Worm (Caenorhabditis elegans): ENCODE data around the gene H20E11.3.
A peak's percentile ranks its signal among the peaks of the same experiment; 100 is the strongest.

H20E11.3 gene

DNA sequence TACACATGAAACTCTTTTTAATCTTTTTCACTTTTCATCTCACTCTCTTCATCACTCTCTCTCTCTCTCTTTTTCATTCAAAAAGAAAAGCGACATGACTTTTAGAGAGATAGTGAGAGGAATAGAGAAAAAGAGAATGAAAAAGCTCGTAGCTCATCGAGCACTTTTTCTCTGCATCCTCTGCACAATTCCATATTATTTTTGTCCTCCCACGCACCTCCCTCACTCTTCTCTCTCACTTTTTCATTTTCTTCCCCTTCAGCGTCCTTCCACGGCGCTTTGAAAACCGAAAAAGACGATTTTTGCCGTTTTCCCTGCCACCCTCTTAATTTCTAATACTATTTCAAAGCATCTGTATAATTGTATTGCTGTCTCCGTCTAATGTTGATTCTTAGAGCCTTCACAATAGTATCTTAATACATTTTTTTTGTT, 14.5 kb downstream of the H20E11.3 start (continued):
- TF ChIP-seq pqm-1 (tag; optimal IDR thresholded peaks at IDR 0.05), result peak; percentile 90
- peak; percentile 44 for TF ChIP-seq nhr-77 (tag; optimal IDR thresholded peaks at IDR 0.05)
- peak; percentile 41 for TF ChIP-seq ceh-82 (tag; optimal IDR thresholded peaks at IDR 0.05)
- TF ChIP-seq lin-39 (tag; optimal IDR thresholded peaks at IDR 0.05), result peak; percentile 43

DNA sequence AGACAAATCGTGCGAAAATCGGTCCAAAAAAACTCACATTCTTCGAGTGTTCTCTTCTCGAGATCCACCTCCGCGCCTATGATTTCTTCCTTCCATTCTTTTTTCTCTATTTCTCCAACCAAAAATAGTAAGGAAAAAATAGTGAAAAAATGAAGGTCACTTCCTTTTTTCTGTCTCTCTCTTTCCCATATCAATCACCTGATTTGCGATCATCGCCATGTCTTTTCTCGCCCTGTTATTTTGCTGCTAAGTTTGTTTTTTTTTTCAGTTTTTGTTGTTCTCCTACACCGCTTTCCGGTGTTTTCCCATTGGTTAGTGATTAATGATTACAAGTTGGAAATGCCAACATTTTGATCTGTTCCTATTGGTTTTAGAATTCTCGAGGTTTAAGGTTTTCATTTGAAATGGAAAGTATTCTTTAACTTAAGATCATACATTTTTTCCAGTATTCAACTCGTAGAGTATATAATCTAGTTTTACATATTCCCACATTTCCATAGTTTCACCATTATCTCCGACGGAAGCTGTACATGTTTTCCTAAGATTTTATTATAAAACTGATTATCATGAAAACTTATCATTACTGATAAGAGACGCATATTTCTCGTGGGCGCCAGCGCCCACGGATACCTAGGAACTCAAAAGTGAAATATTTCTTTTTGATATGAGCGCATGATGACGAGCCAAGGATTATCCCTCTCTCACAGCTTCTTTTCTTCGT, 17.1 kb downstream of the H20E11.3 start:
- TF ChIP-seq elt-2 (tag; optimal IDR thresholded peaks at IDR 0.05), result peak; percentile 68
- TF ChIP-seq ceh-9 (tag; optimal IDR thresholded peaks at IDR 0.05), result no peak

DNA sequence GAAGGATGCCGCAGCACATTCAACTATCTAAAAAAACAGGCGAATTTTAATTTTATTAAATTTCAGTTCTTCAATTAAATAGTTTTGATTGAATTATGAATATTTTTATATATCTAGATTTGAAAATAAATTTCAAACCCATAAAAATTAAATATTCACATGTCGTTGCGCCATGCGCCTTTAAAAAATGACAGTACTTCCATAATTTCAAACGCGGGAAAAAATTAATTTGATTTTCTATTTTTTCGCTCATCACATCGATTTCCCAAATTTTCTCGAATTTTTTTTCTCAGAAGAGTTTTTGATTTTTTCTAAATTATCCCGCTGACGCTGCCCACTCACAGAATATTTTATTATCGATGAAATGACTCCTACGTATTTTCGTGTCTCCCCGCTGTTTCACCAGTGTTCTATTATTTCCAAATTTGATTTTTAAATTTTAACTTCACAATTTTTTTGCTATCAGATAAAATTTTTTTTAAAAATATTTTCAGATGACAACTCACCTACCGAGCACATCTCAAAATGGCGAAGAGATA, 17.9 kb downstream of the H20E11.3 start, which contains the start of gene lip-1:
Gene lip-1 (plus strand): TSS at position 489 of the 539 bp plus-strand sequence.
- TF ChIP-seq aly-2 (tag; optimal IDR thresholded peaks at IDR 0.05), result no peak
- no peak for TF ChIP-seq elt-2 (tag; optimal IDR thresholded peaks at IDR 0.05)
- no peak for TF ChIP-seq pqm-1 (tag; optimal IDR thresholded peaks at IDR 0.05)
- no peak for TF ChIP-seq hmg-11 (tag; optimal IDR thresholded peaks at IDR 0.05)
- no peak for TF ChIP-seq ztf-11 (tag; optimal IDR thresholded peaks at IDR 0.05)
- TF ChIP-seq nhr-11 (tag; optimal IDR thresholded peaks at IDR 0.05), result no peak
- no peak for TF ChIP-seq tbx-2 (tag; optimal IDR thresholded peaks at IDR 0.05)
- no peak for TF ChIP-seq nfya-1 (tag; optimal IDR thresholded peaks at IDR 0.05; ENCODE audit: insufficient read depth)
- no peak for TF ChIP-seq nhr-77 (tag; optimal IDR thresholded peaks at IDR 0.05)
- no peak for TF ChIP-seq fos-1 (tag; optimal IDR thresholded peaks at IDR 0.05)
- no peak for TF ChIP-seq nhr-237 (tag; optimal IDR thresholded peaks at IDR 0.05)
- no peak for TF ChIP-seq pha-4 (tag; optimal IDR thresholded peaks at IDR 0.05)
- no peak for TF ChIP-seq skn-1 (tag; optimal IDR thresholded peaks at IDR 0.05)

DNA sequence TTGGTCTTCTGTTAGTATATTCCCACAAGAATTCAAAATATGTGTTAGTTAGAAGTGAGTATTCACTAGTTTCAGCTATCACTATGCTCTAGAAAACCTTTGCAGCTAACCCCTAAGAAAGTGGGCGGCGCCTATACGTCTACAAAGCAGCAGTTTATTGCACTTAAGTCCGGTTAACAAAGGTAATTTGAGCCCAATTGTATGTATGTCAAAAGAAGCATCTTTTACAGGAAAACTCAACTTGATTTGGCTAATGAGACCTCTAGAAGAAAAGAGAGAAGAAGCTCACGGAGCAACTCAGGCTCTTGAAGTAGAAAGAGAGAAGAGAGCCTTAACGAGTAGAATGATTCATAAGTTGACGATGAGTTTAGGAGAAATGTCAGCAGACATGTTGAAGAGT, 28.1 kb downstream of the H20E11.3 start:
- TF ChIP-seq ama-1 (optimal IDR thresholded peaks at IDR 0.05) (no peak), pha-4 (tag; optimal IDR thresholded peaks at IDR 0.05) (no peak), nhr-11 (tag; optimal IDR thresholded peaks at IDR 0.05) (no peak), nhr-67 (tag; optimal IDR thresholded peaks at IDR 0.05) (no peak)

DNA sequence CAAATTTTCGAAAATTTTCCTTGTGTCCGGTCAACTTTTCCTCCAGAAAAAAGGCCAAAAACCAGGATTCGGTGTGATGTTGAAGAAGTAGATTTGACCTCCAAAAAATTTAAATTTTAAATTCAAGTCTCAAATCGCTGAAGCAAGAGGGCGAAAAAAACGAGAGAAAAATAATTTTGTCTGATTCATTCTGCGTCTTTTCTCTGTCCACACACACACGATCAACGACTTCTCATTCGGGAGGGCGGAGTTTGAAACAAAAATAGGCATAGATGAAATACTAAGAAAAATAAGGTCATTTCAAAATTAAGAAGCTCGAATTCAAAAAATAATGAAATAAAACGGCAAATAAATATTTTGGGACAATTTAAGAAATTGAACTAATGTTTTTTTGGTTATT, 34.7 kb downstream of the H20E11.3 start, which contains the start of gene R13H7.2:
Gene R13H7.2 (minus strand): TSS at position 101 of the 400 bp plus-strand sequence.
- no peak for TF ChIP-seq fos-1 (tag; optimal IDR thresholded peaks at IDR 0.05)
- no peak for TF ChIP-seq nhr-12 (tag; optimal IDR thresholded peaks at IDR 0.05)
- TF ChIP-seq pha-4 (tag; optimal IDR thresholded peaks at IDR 0.05), result no peak
- no peak for TF ChIP-seq lin-15B (tag; optimal IDR thresholded peaks at IDR 0.05)
- TF ChIP-seq lin-39 (tag; optimal IDR thresholded peaks at IDR 0.05), result no peak
- no peak for TF ChIP-seq mdl-1 (tag; optimal IDR thresholded peaks at IDR 0.05)
- no peak for TF ChIP-seq snpc-4 (tag; optimal IDR thresholded peaks at IDR 0.05)
- TF ChIP-seq elt-1 (tag; optimal IDR thresholded peaks at IDR 0.05), result no peak
- TF ChIP-seq ZK546.5 (tag; optimal IDR thresholded peaks at IDR 0.05), result no peak
- TF ChIP-seq R02D3.7 (tag; optimal IDR thresholded peaks at IDR 0.05), result no peak
- no peak for TF ChIP-seq nhr-11 (tag; optimal IDR thresholded peaks at IDR 0.05)
- TF ChIP-seq sea-2 (GFP tag; optimal IDR thresholded peaks at IDR 0.05), result no peak
- no peak for TF ChIP-seq unc-39 (tag; optimal IDR thresholded peaks at IDR 0.05)
- TF ChIP-seq nhr-76 (tag; optimal IDR thresholded peaks at IDR 0.05), result no peak
- TF ChIP-seq fkh-2 (tag; optimal IDR thresholded peaks at IDR 0.05), result no peak

DNA sequence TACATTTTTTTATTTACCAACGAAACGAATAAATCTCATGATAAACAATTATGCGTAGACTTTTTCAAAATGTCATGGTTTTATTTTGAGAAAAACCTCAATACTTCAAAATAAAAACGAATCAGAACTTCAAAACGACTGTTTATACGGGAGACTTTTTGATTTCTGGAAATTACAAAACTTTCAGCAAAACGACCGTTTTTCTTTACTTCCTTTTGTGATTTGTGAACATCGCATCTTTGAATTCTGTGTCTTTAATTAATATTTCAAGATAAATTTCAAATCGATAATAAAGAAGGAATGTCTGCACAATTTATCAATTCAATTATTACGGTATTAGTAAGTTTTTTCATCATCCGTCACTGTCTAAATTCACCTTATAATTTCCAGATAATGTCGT, 43.2 kb downstream of the H20E11.3 start, which contains the start of gene srx-20:
Gene srx-20 (plus strand): TSS at position 301 of the 400 bp plus-strand sequence.
- no peak for TF ChIP-seq lin-15B (tag; optimal IDR thresholded peaks at IDR 0.05)
- no peak for TF ChIP-seq ceh-28 (tag; optimal IDR thresholded peaks at IDR 0.05)
- TF ChIP-seq nhr-237 (tag; optimal IDR thresholded peaks at IDR 0.05), result no peak

DNA sequence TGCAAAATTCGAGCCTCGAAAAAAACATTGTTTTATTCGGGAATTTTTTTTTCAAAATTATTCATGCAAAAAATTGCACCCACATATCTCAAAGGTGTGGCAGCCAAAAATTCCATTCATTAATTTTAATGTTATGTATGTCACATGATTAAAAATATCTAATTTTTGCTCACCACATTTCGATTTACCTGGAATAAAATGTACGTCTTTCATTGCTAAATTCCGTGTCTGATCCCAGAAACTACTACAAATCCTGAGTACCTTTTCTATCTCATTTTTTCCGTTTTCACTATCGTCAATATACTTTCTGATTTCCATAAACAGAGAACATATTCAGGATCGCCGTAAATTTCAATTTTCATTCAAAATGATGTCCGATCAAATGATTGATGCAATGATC, 48.3 kb downstream of the H20E11.3 start, which contains the start of gene srx-19:
Gene srx-19 (plus strand): TSS at position 301 of the 400 bp plus-strand sequence.
- TF ChIP-seq daf-12 (tag; optimal IDR thresholded peaks at IDR 0.05), result no peak
- TF ChIP-seq lin-39 (tag; optimal IDR thresholded peaks at IDR 0.05), result no peak
- no peak for TF ChIP-seq ceh-28 (tag; optimal IDR thresholded peaks at IDR 0.05)
- TF ChIP-seq ama-1 (optimal IDR thresholded peaks at IDR 0.05), result no peak
- TF ChIP-seq fkh-10 (GFP tag; optimal IDR thresholded peaks at IDR 0.05), result no peak
- no peak for TF ChIP-seq mdl-1 (tag; optimal IDR thresholded peaks at IDR 0.05)
- TF ChIP-seq skn-1 (tag; optimal IDR thresholded peaks at IDR 0.05), result no peak
- TF ChIP-seq elt-1 (tag; optimal IDR thresholded peaks at IDR 0.05), result no peak
- no peak for TF ChIP-seq ceh-9 (tag; optimal IDR thresholded peaks at IDR 0.05)
- no peak for TF ChIP-seq R02D3.7 (tag; optimal IDR thresholded peaks at IDR 0.05)
- no peak for TF ChIP-seq jun-1 (tag; optimal IDR thresholded peaks at IDR 0.05)
- TF ChIP-seq elt-2 (tag; optimal IDR thresholded peaks at IDR 0.05), result no peak
- no peak for TF ChIP-seq nfya-1 (tag; optimal IDR thresholded peaks at IDR 0.05; ENCODE audit: insufficient read depth)
- no peak for TF ChIP-seq egl-5 (tag; optimal IDR thresholded peaks at IDR 0.05)
- TF ChIP-seq nhr-237 (tag; optimal IDR thresholded peaks at IDR 0.05), result no peak
- TF ChIP-seq elt-3 (tag; optimal IDR thresholded peaks at IDR 0.05), result no peak
- no peak for TF ChIP-seq lsy-12 (tag; optimal IDR thresholded peaks at IDR 0.05)
